Fruit fly (Drosophila melanogaster) whole organism, pupa: ENCODE measurements around the gene CG31275.

Experiments
- CG10348 ChIP-seq: fragments of 200-800 bp; sonication (Bioruptor generic); IDR thresholded peaks from 2 replicates; pipeline ENCODE4 v1.3.6; 2022; ENCODE audit warnings: missing biosample characterization, missing genetic modification characterization
- CG8159 ChIP-seq: fragments of 200-800 bp; sonication (Bioruptor generic); optimal IDR thresholded peaks from 3 replicates; lab custom pipeline; 2018; ENCODE audit warnings: missing biosample characterization, mild to moderate bottlenecking, missing genetic modification characterization, moderate library complexity

DNA sequence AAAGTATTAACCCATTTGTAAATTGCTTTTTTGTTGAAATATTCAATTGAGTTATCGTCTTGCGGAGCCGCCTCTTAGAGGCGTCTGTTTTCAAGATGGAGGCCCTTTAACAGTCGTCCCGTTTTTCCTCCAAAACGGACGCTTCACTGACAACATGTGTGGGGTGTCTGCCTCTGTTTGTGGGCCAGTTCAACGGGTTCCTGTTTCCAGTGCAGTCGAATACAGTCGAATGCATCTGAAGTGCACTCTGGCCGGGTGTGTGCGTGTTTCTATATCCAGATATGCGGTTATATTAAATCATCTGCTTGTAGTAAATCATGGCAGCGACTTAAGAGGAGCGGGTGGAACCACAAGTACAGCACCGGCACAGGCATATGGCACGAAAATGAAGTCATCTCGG, 6.8 kb downstream of the CG31275 start:
- TF ChIP-seq CG8159 (tag; lab: Kevin White, UChicago) (no peak), CG10348 (GFP tag; lab: Robert Waterston, UW) (no peak)
